Worm (Caenorhabditis elegans) whole organism, young adult: ENCODE data around the gene F40G12.10.

Experiments used
- B0261.1 ChIP-seq: sonication (generic microtip); optimal IDR thresholded peaks from 2 replicates; lab custom pipeline; 2016; ENCODE audit warnings: mild to moderate bottlenecking, missing genetic modification characterization, moderate library complexity, missing compliant biosample characterization
- B0336.3 ChIP-seq: fragments of 200-800 bp; sonication (Bioruptor generic); IDR thresholded peaks from 2 replicates; pipeline ENCODE4 v1.3.6; 2022; ENCODE audit warnings: missing genetic modification characterization, missing compliant biosample characterization
- D2030.7 ChIP-seq: fragments of 200-800 bp; sonication (Bioruptor generic); IDR thresholded peaks from 2 replicates; pipeline ENCODE4 v1.3.6; 2022; ENCODE audit warnings: missing genetic modification reagents, missing genetic modification characterization, missing compliant biosample characterization
- F10E7.11 ChIP-seq: sonication (generic microtip); optimal IDR thresholded peaks from 2 replicates; lab custom pipeline; 2017; ENCODE audit warnings: mild to moderate bottlenecking, missing genetic modification characterization, moderate library complexity, missing compliant biosample characterization
- F22D6.2 ChIP-seq: sonication (generic microtip); optimal IDR thresholded peaks from 2 replicates; lab custom pipeline; 2016; ENCODE audit warnings: mild to moderate bottlenecking, missing genetic modification characterization, missing compliant biosample characterization
- F23B12.7 ChIP-seq: sonication (generic microtip); optimal IDR thresholded peaks from 2 replicates; lab custom pipeline; 2017; ENCODE audit warnings: missing genetic modification characterization, mild to moderate bottlenecking, missing compliant biosample characterization, antibody characterized with exemption, moderate library complexity; ENCODE audit not compliant: insufficient read depth
- F37B4.10 ChIP-seq: fragments of 200-800 bp; sonication (Bioruptor generic); IDR thresholded peaks from 2 replicates; pipeline ENCODE4 v1.3.6; 2022; ENCODE audit warnings: missing genetic modification characterization, missing compliant biosample characterization
- F39B2.1 ChIP-seq: fragments of 200-800 bp; sonication (Bioruptor generic); IDR thresholded peaks from 2 replicates; pipeline ENCODE4 v1.3.6; 2022; ENCODE audit warnings: missing genetic modification reagents, missing genetic modification characterization, missing compliant biosample characterization
- F57A8.1 ChIP-seq: fragments of 200-800 bp; sonication (Bioruptor generic); optimal IDR thresholded peaks from 2 replicates; lab custom pipeline; 2018; ENCODE audit warnings: mild to moderate bottlenecking, missing genetic modification characterization, moderate library complexity, missing compliant biosample characterization
- Y56A3A.18 ChIP-seq: fragments of 200-800 bp; sonication (Bioruptor generic); IDR thresholded peaks from 2 replicates; pipeline ENCODE4 v1.3.6; 2022; ENCODE audit warnings: missing genetic modification reagents, missing genetic modification characterization, missing compliant biosample characterization
- Y67H2A.10 ChIP-seq: fragments of 200-800 bp; sonication (Bioruptor generic); conservative IDR thresholded peaks from 2 replicates; pipeline ENCODE4 v1.3.6; 2022; ENCODE audit warnings: missing genetic modification reagents, missing genetic modification characterization, missing compliant biosample characterization
- Y79H2A.3 ChIP-seq: fragments of 200-800 bp; sonication (Bioruptor generic); conservative IDR thresholded peaks from 2 replicates; pipeline ENCODE4 v1.3.6; 2022; ENCODE audit warnings: missing genetic modification reagents, missing genetic modification characterization, missing compliant biosample characterization
- ama-1 ChIP-seq, 3 experiments: fragments of 150-350 bp in 1 of 3; sonication (generic microtip) in 2 of 3; optimal IDR thresholded peaks; 2 replicates each; lab custom pipeline; 2014 to 2018; ENCODE audit warnings: missing biosample characterization in 2 of 3, missing genetic modification characterization in 2 of 3, missing genetic modification reagents in 2 of 3
- athp-1 ChIP-seq: sonication (generic microtip); optimal IDR thresholded peaks from 2 replicates; lab custom pipeline; 2017; ENCODE audit warnings: mild to moderate bottlenecking, missing genetic modification characterization, missing compliant biosample characterization
- bed-1 ChIP-seq: fragments of 200-800 bp; sonication (Bioruptor generic); IDR thresholded peaks from 2 replicates; pipeline ENCODE4 v1.3.6; 2022; ENCODE audit warnings: missing genetic modification reagents, missing genetic modification characterization, missing compliant biosample characterization
- ccch-3 ChIP-seq: fragments of 200-800 bp; sonication (Bioruptor generic); optimal IDR thresholded peaks from 2 replicates; lab custom pipeline; 2018; ENCODE audit warnings: mild to moderate bottlenecking, missing genetic modification characterization, missing compliant biosample characterization
- cebp-1 ChIP-seq, 2 experiments: fragments of 200-800 bp in 1 of 2; sonication (Bioruptor generic) in 1 of 2; sonication (generic microtip) in 1 of 2; IDR thresholded peaks in 1 of 2; optimal IDR thresholded peaks in 1 of 2; 2 replicates each; pipeline versions ENCODE4 v1.3.6 to Lab custom; 2017 to 2022; ENCODE audit warnings: missing compliant biosample characterization in 2 of 2, missing genetic modification characterization in 2 of 2, mild to moderate bottlenecking in 1 of 2, missing genetic modification reagents in 1 of 2, moderate library complexity in 1 of 2
- cebp-2 ChIP-seq: fragments of 200-800 bp; sonication (Bioruptor generic); IDR thresholded peaks from 2 replicates; pipeline ENCODE4 v1.3.6; 2022; ENCODE audit warnings: missing genetic modification characterization, missing compliant biosample characterization
- ceh-100 ChIP-seq: fragments of 200-800 bp; sonication (Bioruptor generic); IDR thresholded peaks from 2 replicates; pipeline ENCODE4 v1.3.6; 2022; ENCODE audit warnings: missing genetic modification reagents, missing genetic modification characterization, missing compliant biosample characterization
- chd-7 ChIP-seq: sonication (generic microtip); optimal IDR thresholded peaks from 2 replicates; lab custom pipeline; 2016; ENCODE audit warnings: mild to moderate bottlenecking, missing genetic modification characterization, moderate library complexity, missing compliant biosample characterization
- die-1 ChIP-seq: sonication (generic microtip); optimal IDR thresholded peaks from 2 replicates; lab custom pipeline; 2016; ENCODE audit warnings: missing genotype, mild to moderate bottlenecking, missing genetic modification characterization, missing compliant biosample characterization
- dpff-1 ChIP-seq: sonication (generic microtip); optimal IDR thresholded peaks from 2 replicates; lab custom pipeline; 2017; ENCODE audit warnings: mild to moderate bottlenecking, missing genetic modification characterization, missing compliant biosample characterization
- dpl-1 ChIP-seq: fragments of 150-350 bp; optimal IDR thresholded peaks from 2 replicates; lab custom pipeline; 2014; ENCODE audit warnings: missing biosample characterization, missing genetic modification reagents, missing genetic modification characterization
- fkh-3 ChIP-seq: sonication (generic microtip); optimal IDR thresholded peaks from 2 replicates; lab custom pipeline; 2016; ENCODE audit warnings: mild to moderate bottlenecking, missing genetic modification characterization, missing compliant biosample characterization
- him-1 ChIP-seq: sonication (generic microtip); optimal IDR thresholded peaks from 2 replicates; lab custom pipeline; 2016; ENCODE audit warnings: missing genotype, missing genetic modification reagents, missing genetic modification characterization, missing compliant biosample characterization
- hlh-26 ChIP-seq: fragments of 200-800 bp; sonication (Bioruptor generic); conservative IDR thresholded peaks from 2 replicates; pipeline ENCODE4 v1.3.6; 2022; ENCODE audit warnings: missing genetic modification reagents, missing genetic modification characterization, missing compliant biosample characterization
- hmg-20 ChIP-seq: fragments of 200-800 bp; sonication (Bioruptor generic); IDR thresholded peaks from 2 replicates; pipeline ENCODE4 v1.3.6; 2022; ENCODE audit warnings: missing genetic modification reagents, missing genetic modification characterization, missing compliant biosample characterization
- lag-1 ChIP-seq: fragments of 200-800 bp; sonication (Bioruptor generic); IDR thresholded peaks from 2 replicates; pipeline ENCODE4 v1.3.6; 2022; ENCODE audit warnings: missing genetic modification reagents, missing genetic modification characterization, missing compliant biosample characterization
- lin-26 ChIP-seq: fragments of 200-800 bp; sonication (Bioruptor generic); IDR thresholded peaks from 2 replicates; pipeline ENCODE4 v1.3.6; 2022; ENCODE audit warnings: missing genetic modification reagents, missing genetic modification characterization, missing compliant biosample characterization
- lin-35 ChIP-seq, 3 experiments: fragments of 150-350 bp in 2 of 3; sonication (generic microtip) in 1 of 3; optimal IDR thresholded peaks; 2 replicates each; lab custom pipeline; 2014 to 2018; ENCODE audit warnings: missing biosample characterization in 3 of 3, missing genetic modification characterization in 3 of 3, missing genetic modification reagents in 3 of 3
- mel-28 ChIP-seq: sonication (generic microtip); optimal IDR thresholded peaks from 2 replicates; lab custom pipeline; 2016; ENCODE audit warnings: borderline replicate concordance, mild to moderate bottlenecking, missing genetic modification characterization, missing compliant biosample characterization
- mes-4 ChIP-seq: sonication (generic microtip); optimal IDR thresholded peaks from 2 replicates; lab custom pipeline; 2016; ENCODE audit warnings: missing genotype, missing genetic modification characterization, missing compliant biosample characterization
- nfya-1 ChIP-seq: sonication (generic microtip); optimal IDR thresholded peaks from 2 replicates; lab custom pipeline; 2017; ENCODE audit warnings: antibody characterized with exemption, missing compliant biosample characterization, missing genetic modification characterization, borderline replicate concordance; ENCODE audit not compliant: insufficient read depth
- nhr-120 ChIP-seq: fragments of 200-800 bp; sonication (Bioruptor generic); IDR thresholded peaks from 2 replicates; pipeline ENCODE4 v1.3.6; 2022; ENCODE audit warnings: missing genetic modification characterization, missing compliant biosample characterization
- nhr-80 ChIP-seq: sonication (generic microtip); optimal IDR thresholded peaks from 2 replicates; lab custom pipeline; 2016; ENCODE audit warnings: missing genetic modification characterization, missing compliant biosample characterization
- nhr-90 ChIP-seq: sonication (generic microtip); optimal IDR thresholded peaks from 2 replicates; lab custom pipeline; 2016; ENCODE audit warnings: missing genotype, mild to moderate bottlenecking, missing genetic modification characterization, missing compliant biosample characterization
- snpc-1.3 ChIP-seq: sonication (generic microtip); optimal IDR thresholded peaks from 2 replicates; lab custom pipeline; 2017; ENCODE audit warnings: missing genetic modification characterization, mild to moderate bottlenecking, missing compliant biosample characterization, antibody characterized with exemption, moderate library complexity, missing genotype, missing genetic modification reagents; ENCODE audit not compliant: insufficient read depth
- tbp1 ChIP-seq: fragments of 200-800 bp; sonication (Bioruptor generic); optimal IDR thresholded peaks from 2 replicates; lab custom pipeline; 2018; ENCODE audit warnings: mild to moderate bottlenecking, missing genetic modification characterization, missing compliant biosample characterization
- tbx-9 ChIP-seq: sonication (generic microtip); optimal IDR thresholded peaks from 2 replicates; lab custom pipeline; 2016; ENCODE audit warnings: borderline replicate concordance, missing genetic modification characterization, inconsistent platforms, missing compliant biosample characterization
- zim-3 ChIP-seq: sonication (generic microtip); optimal IDR thresholded peaks from 2 replicates; lab custom pipeline; 2017; ENCODE audit warnings: mild to moderate bottlenecking, missing genetic modification characterization, moderate library complexity, missing compliant biosample characterization
- ztf-22 ChIP-seq: fragments of 200-800 bp; sonication (Bioruptor generic); optimal IDR thresholded peaks from 2 replicates; lab custom pipeline; 2018; ENCODE audit warnings: mild to moderate bottlenecking, missing genetic modification characterization, moderate library complexity, missing compliant biosample characterization
- ztf-28 ChIP-seq: fragments of 200-800 bp; sonication (Bioruptor generic); IDR thresholded peaks from 2 replicates; pipeline ENCODE4 v1.3.6; 2022; ENCODE audit warnings: missing genetic modification reagents, missing genetic modification characterization, missing compliant biosample characterization

Gene F40G12.10

DNA sequence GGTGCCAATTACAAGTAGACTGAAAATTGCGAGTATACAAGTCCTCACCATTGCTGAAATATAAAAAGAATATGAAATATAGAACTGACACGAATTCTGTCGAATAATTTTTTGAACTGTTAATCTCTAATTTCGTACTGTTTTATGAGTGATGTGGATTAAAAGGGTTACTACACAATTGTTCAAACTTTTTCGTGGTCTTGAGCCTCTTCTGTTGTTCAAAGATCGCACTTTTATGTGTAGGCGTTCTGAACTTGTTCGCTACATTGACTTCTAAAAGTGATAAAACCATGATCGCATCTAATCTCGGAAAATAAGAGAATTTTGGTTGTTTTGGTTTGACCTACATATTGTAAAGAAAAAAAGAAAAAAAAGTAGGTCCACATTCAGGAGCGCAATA is 35.3 kb upstream of the F40G12.10 start, which contains the start of gene K02E11.4:
Gene K02E11.4, minus strand, starts transcription at position 101 of the 400 bp plus-strand sequence.
- TF ChIP-seq Y56A3A.18 (GFP tag; lab: Robert Waterston, UW) (no peak), nhr-90 (tag; lab: Kevin White, UChicago) (no peak), fkh-3 (tag; lab: Kevin White, UChicago) (no peak), zim-3 (no peak), ccch-3 (no peak), hmg-20 (no peak), hlh-26 (GFP tag; lab: Robert Waterston, UW) (no peak), lin-26 (GFP tag; lab: Robert Waterston, UW) (no peak), cebp-2 (GFP tag; lab: Robert Waterston, UW) (no peak), F23B12.7 (no peak), Y79H2A.3 (GFP tag; lab: Robert Waterston, UW) (no peak), F37B4.10 (GFP tag; lab: Robert Waterston, UW) (no peak), F10E7.11 (tag; lab: Kevin White, UChicago) (no peak), cebp-1 (GFP tag; IDR thresholded peaks at IDR 0.05; lab: Robert Waterston, UW) (no peak), cebp-1 (tag; optimal IDR thresholded peaks at IDR 0.05; lab: Kevin White, UChicago) (no peak), Y67H2A.10 (GFP tag; lab: Robert Waterston, UW) (no peak)
- TF ChIP-seq, all 124 proteins: peak for 0

ce11 chrV:14248654-14249053 is 34.7 kb upstream of the F40G12.10 start, which contains the start of gene K02E11.6:
K02E11.6 (plus strand) TSS chrV:14248802.
- TF ChIP-seq F39B2.1, result no peak
- no peak for TF ChIP-seq B0336.3 (GFP tag; lab: Robert Waterston, UW)

ce11 chrV:14252025-14252424 is 31.3 kb upstream of the F40G12.10 start, which contains the start of gene K02E11.5:
K02E11.5 (plus strand) TSS chrV:14252325.
- TF ChIP-seq dpff-1 (tag; lab: Kevin White, UChicago) (no peak), lin-35 (GFP tag; optimal IDR thresholded peaks at IDR 0.05; lab: Kevin White, UChicago) (no peak), snpc-1.3 (tag; lab: Kevin White, UChicago) (no peak), B0336.3 (GFP tag; lab: Robert Waterston, UW) (no peak), D2030.7 (GFP tag; lab: Robert Waterston, UW) (no peak), cebp-2 (GFP tag; lab: Robert Waterston, UW) (no peak), mel-28 (tag; lab: Kevin White, UChicago) (no peak), ztf-22 (no peak), nhr-80 (tag; lab: Kevin White, UChicago) (no peak), ama-1 (optimal IDR thresholded peaks at IDR 0.05; lab: Kevin White, UChicago) (no peak), ama-1 (GFP tag; optimal IDR thresholded peaks at IDR 0.05; lab: Kevin White, UChicago) (no peak), mes-4 (tag; lab: Kevin White, UChicago) (no peak), cebp-1 (GFP tag; IDR thresholded peaks at IDR 0.05; lab: Robert Waterston, UW) (no peak), cebp-1 (tag; optimal IDR thresholded peaks at IDR 0.05; lab: Kevin White, UChicago) (no peak), ztf-28 (GFP tag; lab: Robert Waterston, UW) (no peak), nfya-1 (tag; lab: Kevin White, UChicago) (no peak), athp-1 (tag; lab: Kevin White, UChicago) (no peak), B0261.1 (tag; lab: Kevin White, UChicago) (no peak), chd-7 (tag; lab: Kevin White, UChicago) (no peak)

- TF ChIP-seq bed-1 (no peak), dpl-1 (GFP tag; lab: Kevin White, UChicago) (no peak), die-1 (tag; lab: Kevin White, UChicago) (no peak), F22D6.2 (tag; lab: Kevin White, UChicago) (no peak), F57A8.1 (GFP tag; lab: Kevin White, UChicago) (no peak), ceh-100 (GFP tag; lab: Robert Waterston, UW) (no peak), F37B4.10 (GFP tag; lab: Robert Waterston, UW) (no peak), ccch-3 (no peak), lag-1 (GFP tag; lab: Robert Waterston, UW) (no peak), nhr-120 (GFP tag; lab: Robert Waterston, UW) (no peak), tbx-9 (tag; lab: Kevin White, UChicago) (no peak), tbp1 (GFP tag; lab: Kevin White, UChicago) (no peak), him-1 (no peak)
- TF ChIP-seq, all 124 proteins: peak for 0
Measured at ce11 chrV:14254221-14254620, 29.1 kb upstream of the F40G12.10 start, which contains the start of gene K02E11.7. K02E11.7 (minus strand) TSS chrV:14254321.
